Worm (Caenorhabditis elegans): ENCODE measurements around the gene F48C5.2.

The F48C5.2 gene

DNA sequence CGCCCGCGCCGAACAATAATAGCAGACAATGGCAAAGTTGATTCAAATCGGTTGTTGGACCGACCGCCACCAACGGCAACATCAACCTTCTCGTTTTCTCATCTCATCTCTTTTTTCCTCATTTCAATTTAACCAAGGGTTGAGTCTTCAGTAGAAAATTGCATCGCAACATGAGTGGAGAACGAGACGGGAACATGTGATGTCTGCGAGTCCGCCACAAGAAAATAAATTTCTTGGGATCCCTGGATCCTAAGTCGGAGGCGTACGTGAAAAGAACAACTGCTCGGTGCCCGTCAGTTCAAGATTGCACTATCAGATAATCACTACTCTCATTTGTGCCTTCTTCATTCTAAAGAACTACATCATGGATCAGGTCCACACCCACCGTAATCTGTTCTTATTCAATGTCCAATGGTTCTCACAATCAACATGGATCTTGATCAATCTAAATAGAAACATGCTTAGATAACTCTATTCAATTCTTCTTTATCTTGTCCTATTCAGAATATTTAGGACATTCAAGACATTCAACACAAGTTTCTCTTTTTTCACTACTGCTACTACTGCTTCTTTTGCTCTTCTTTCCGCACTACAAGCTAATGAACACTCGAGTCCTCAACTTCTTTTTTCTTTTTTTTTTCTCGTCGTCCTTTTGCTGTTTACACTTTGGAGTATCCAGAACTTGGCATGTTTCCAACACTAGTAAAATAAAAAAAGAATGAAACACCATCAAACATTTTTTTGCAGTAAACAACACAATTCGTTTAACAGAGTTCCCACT lies 20.7 kb upstream of the F48C5.2 start:
- peak in 1 of 2 experiments; percentile 47 for TF ChIP-seq lsy-2 (tag; optimal IDR thresholded peaks at IDR 0.05)
- TF ChIP-seq blmp-1 (tag; optimal IDR thresholded peaks at IDR 0.05; ENCODE audit: insufficient read depth) = no peak
- peak; percentile 43 for TF ChIP-seq sma-9 (GFP tag; optimal IDR thresholded peaks at IDR 0.05)
- no peak for TF ChIP-seq sma-9 (tag; optimal IDR thresholded peaks at IDR 0.05)
- no peak for TF ChIP-seq ZK546.5 (tag; optimal IDR thresholded peaks at IDR 0.05)
- peak; percentile 40 for TF ChIP-seq ztf-4 (tag; optimal IDR thresholded peaks at IDR 0.05)
- peak; percentile 11 for TF ChIP-seq sem-4 (tag; optimal IDR thresholded peaks at IDR 0.05)
- TF ChIP-seq mab-5 (tag; optimal IDR thresholded peaks at IDR 0.05) = peak; percentile 29
- peak; percentile 47 for TF ChIP-seq nhr-129 (tag; optimal IDR thresholded peaks at IDR 0.05)
- TF ChIP-seq C34F6.9 (tag; optimal IDR thresholded peaks at IDR 0.05) = peak; percentile 5
- TF ChIP-seq unc-55 (GFP tag; optimal IDR thresholded peaks at IDR 0.05) = peak; percentile 1

DNA sequence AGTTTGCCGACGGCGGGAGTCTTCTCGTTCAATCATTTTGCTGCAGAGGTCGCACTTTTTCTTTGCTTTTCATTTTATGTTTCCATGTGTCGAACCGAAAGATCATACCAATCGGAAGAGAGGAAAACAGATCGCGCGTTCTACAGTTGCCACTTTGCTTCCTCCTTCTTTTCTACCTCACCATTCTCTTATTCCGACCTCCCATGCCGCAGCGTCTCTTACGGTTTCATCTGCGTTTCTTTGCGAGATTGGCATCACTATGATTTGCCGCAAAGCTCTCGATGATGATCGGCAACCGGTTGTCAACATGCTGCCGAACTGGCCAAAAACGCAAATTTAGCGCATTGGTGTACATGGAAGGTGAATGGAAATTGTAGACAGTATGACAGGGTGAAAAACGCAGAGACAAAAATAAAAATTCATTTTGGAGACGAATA lies 20.0 kb upstream of the F48C5.2 start:
- TF ChIP-seq lin-39 (tag; optimal IDR thresholded peaks at IDR 0.05) = no peak
- TF ChIP-seq dmd-4 (tag; optimal IDR thresholded peaks at IDR 0.05) = no peak
- peak; percentile 56 for TF ChIP-seq F13H6.1 (tag; optimal IDR thresholded peaks at IDR 0.05)
- TF ChIP-seq fos-1 (tag; optimal IDR thresholded peaks at IDR 0.05) = peak; percentile 2
- TF ChIP-seq ztf-1 (GFP tag; conservative IDR thresholded peaks at IDR 0.05) = no peak
- no peak for TF ChIP-seq nhr-10 (tag; optimal IDR thresholded peaks at IDR 0.05)
- no peak for TF ChIP-seq elt-3 (tag; optimal IDR thresholded peaks at IDR 0.05)
- no peak for TF ChIP-seq sem-4 (tag; optimal IDR thresholded peaks at IDR 0.05)
- peak; percentile 77 for TF ChIP-seq nhr-25 (tag; optimal IDR thresholded peaks at IDR 0.05)
- no peak for TF ChIP-seq skn-1 (tag; optimal IDR thresholded peaks at IDR 0.05)
- no peak for TF ChIP-seq ceh-82 (tag; optimal IDR thresholded peaks at IDR 0.05)
- no peak for TF ChIP-seq ama-1 (optimal IDR thresholded peaks at IDR 0.05)
- TF ChIP-seq ztf-4 (tag; optimal IDR thresholded peaks at IDR 0.05) = no peak
- no peak for TF ChIP-seq C34F6.9 (tag; optimal IDR thresholded peaks at IDR 0.05)
- no peak for TF ChIP-seq snpc-4 (tag; optimal IDR thresholded peaks at IDR 0.05)
- TF ChIP-seq nhr-129 (tag; optimal IDR thresholded peaks at IDR 0.05) = no peak
- TF ChIP-seq ZK546.5 (tag; optimal IDR thresholded peaks at IDR 0.05) = no peak
- TF ChIP-seq crh-2 (tag; optimal IDR thresholded peaks at IDR 0.05) = no peak
- no peak for TF ChIP-seq ztf-11 (tag; optimal IDR thresholded peaks at IDR 0.05)
- no peak for TF ChIP-seq unc-39 (tag; optimal IDR thresholded peaks at IDR 0.05)
- no peak for TF ChIP-seq mab-5 (tag; optimal IDR thresholded peaks at IDR 0.05)
- TF ChIP-seq mdl-1 (tag; optimal IDR thresholded peaks at IDR 0.05) = no peak
- no peak for TF ChIP-seq nhr-6 (tag; optimal IDR thresholded peaks at IDR 0.05)
- TF ChIP-seq sma-3 (GFP tag; optimal IDR thresholded peaks at IDR 0.05) = no peak
- TF ChIP-seq R02D3.7 (tag; optimal IDR thresholded peaks at IDR 0.05) = no peak
- no peak for TF ChIP-seq lin-13 (GFP tag; optimal IDR thresholded peaks at IDR 0.05)
- peak; percentile 7 for TF ChIP-seq elt-1 (tag; optimal IDR thresholded peaks at IDR 0.05)
- TF ChIP-seq aly-2 (tag; optimal IDR thresholded peaks at IDR 0.05) = no peak
- TF ChIP-seq blmp-1 (tag; optimal IDR thresholded peaks at IDR 0.05; ENCODE audit: insufficient read depth) = peak; percentile 45
- TF ChIP-seq nhr-21 (tag; optimal IDR thresholded peaks at IDR 0.05) = peak; percentile 6
- no peak for TF ChIP-seq unc-55 (GFP tag; optimal IDR thresholded peaks at IDR 0.05)
- TF ChIP-seq peb-1 (tag; optimal IDR thresholded peaks at IDR 0.05) = peak; percentile 72

DNA sequence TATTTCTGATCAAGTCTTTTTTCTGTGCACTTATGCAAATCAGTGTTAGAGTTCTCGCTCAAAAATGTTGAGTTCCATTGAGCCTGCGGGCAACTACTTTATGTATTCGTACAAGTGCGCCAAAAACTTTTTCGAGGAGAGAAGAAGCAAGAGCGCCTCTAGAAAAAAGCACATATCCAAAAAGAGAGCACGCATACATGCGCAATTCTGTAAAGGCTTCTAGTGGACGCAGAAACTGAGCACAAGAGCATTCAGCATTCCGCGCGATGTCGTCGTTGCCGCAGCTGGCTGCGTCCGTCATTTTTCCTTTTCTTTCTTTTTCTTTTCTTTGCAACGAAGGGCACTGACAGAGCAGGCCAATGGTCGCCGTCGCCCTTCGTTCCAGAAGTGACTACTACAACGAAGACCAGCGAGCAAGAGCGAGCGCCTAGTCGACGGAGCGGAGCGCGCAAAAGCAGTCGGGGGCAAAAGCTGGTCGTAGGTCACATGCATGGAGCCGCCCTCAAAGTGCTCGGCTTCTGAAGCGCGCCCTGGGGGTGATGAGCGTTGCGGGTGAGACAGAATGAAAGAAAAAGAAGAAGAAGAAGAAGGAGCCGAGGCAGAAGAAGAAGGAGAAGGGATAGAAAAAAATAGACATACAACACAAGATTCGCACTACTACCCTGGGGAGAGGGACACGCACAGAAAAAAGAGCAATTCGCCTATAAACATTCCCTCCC lies 19.0 kb upstream of the F48C5.2 start:
- TF ChIP-seq blmp-1 (tag; optimal IDR thresholded peaks at IDR 0.05; ENCODE audit: insufficient read depth) (no peak), ceh-82 (tag; optimal IDR thresholded peaks at IDR 0.05) (peak; percentile 10), crh-2 (tag; optimal IDR thresholded peaks at IDR 0.05) (peak; percentile 43), Y55F3AM.14 (GFP tag; optimal IDR thresholded peaks at IDR 0.05) (peak; percentile 84), sma-3 (GFP tag; optimal IDR thresholded peaks at IDR 0.05) (no peak), C34F6.9 (tag; optimal IDR thresholded peaks at IDR 0.05) (peak; percentile 56), R02D3.7 (tag; optimal IDR thresholded peaks at IDR 0.05) (no peak), nhr-12 (tag; optimal IDR thresholded peaks at IDR 0.05) (no peak), nhr-77 (tag; optimal IDR thresholded peaks at IDR 0.05) (no peak), mab-5 (tag; optimal IDR thresholded peaks at IDR 0.05) (peak; percentile 81), dmd-4 (tag; optimal IDR thresholded peaks at IDR 0.05) (no peak), lsy-2 (tag; optimal IDR thresholded peaks at IDR 0.05) (peak; percentile 12 to 56), nhr-23 (tag; optimal IDR thresholded peaks at IDR 0.05) (no peak), ztf-1 (GFP tag; conservative IDR thresholded peaks at IDR 0.05) (0 out of 2 replicates have a peak, but pooled peaks have one; percentile 21), ceh-16 (tag; optimal IDR thresholded peaks at IDR 0.05) (no peak), ZK546.5 (tag; optimal IDR thresholded peaks at IDR 0.05) (no peak), mdl-1 (tag; optimal IDR thresholded peaks at IDR 0.05) (peak; percentile 57 to 86), peb-1 (tag; optimal IDR thresholded peaks at IDR 0.05) (no peak), ztf-4 (tag; optimal IDR thresholded peaks at IDR 0.05) (peak; percentile 5), mbf-1 (tag; optimal IDR thresholded peaks at IDR 0.05) (no peak), lin-13 (GFP tag; optimal IDR thresholded peaks at IDR 0.05) (no peak), zag-1 (tag; optimal IDR thresholded peaks at IDR 0.05) (peak; percentile 55), lin-39 (tag; optimal IDR thresholded peaks at IDR 0.05) (no peak), ama-1 (optimal IDR thresholded peaks at IDR 0.05) (no peak), elt-3 (tag; optimal IDR thresholded peaks at IDR 0.05) (no peak), nhr-21 (tag; optimal IDR thresholded peaks at IDR 0.05) (no peak), nhr-129 (tag; optimal IDR thresholded peaks at IDR 0.05) (peak; percentile 66), unc-62 (GFP tag; optimal IDR thresholded peaks at IDR 0.05) (no peak), elt-1 (tag; optimal IDR thresholded peaks at IDR 0.05) (no peak), skn-1 (tag; optimal IDR thresholded peaks at IDR 0.05) (no peak), egl-27 (tag; optimal IDR thresholded peaks at IDR 0.05) (no peak), aly-2 (tag; optimal IDR thresholded peaks at IDR 0.05) (no peak)

All from whole organism, L2 larva.